Worm (Caenorhabditis elegans): ENCODE results near the gene T09F5.20.

The T09F5.20 gene

ce11 chrV:15147776-15148175 is at the start of gene T09F5.20:
Gene T09F5.20, minus strand, starts transcription at chrV:15147876.
- TF ChIP-seq tbx-37 (GFP tag; conservative IDR thresholded peaks at IDR 0.05) (no peak), ama-1 (optimal IDR thresholded peaks at IDR 0.05) (no peak), sea-1 (GFP tag; conservative IDR thresholded peaks at IDR 0.05) (no peak), scrt-1 (GFP tag; IDR thresholded peaks at IDR 0.05) (no peak), ceh-13 (GFP tag; optimal IDR thresholded peaks at IDR 0.05) (no peak), F13C5.2 (tag; optimal IDR thresholded peaks at IDR 0.05) (no peak), hmg-4 (GFP tag; optimal IDR thresholded peaks at IDR 0.05) (no peak)

ce11 chrV:15193909-15194308 is 46.2 kb upstream of the T09F5.20 start, which contains the start of gene Y75B12B.13:
Gene Y75B12B.13, minus strand, starts transcription at chrV:15194009.
- TF ChIP-seq tra-4 (tag; optimal IDR thresholded peaks at IDR 0.05) (no peak), hmbx-1 (tag; optimal IDR thresholded peaks at IDR 0.05) (no peak)

DNA sequence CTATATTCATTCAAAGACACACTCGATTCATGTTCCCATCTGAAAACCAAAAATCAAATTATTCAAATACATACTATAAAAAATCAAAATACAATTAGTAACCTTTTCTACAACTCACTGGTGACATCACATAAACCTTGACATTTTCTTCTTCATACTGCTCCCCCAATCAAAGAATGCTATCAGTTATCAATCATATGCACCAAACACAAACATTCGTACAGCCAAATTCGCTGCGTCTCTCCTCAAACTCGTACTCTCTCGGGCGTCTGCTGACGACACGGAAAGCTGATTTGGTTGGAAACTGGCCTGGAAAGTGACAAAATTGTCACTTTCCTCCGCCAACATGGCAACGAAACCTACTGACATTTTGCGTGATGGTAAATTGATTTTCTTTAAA is 44.7 kb upstream of the T09F5.20 start, which contains the start of gene plc-2:
plc-2 (plus strand) TSS at position 196 of the 400 bp plus-strand sequence.
- TF ChIP-seq flt-1 (GFP tag; IDR thresholded peaks at IDR 0.05) (no peak), ets-7 (tag; optimal IDR thresholded peaks at IDR 0.05) (no peak), tbx-11 (GFP tag; IDR thresholded peaks at IDR 0.05) (no peak), tbx-37 (GFP tag; conservative IDR thresholded peaks at IDR 0.05) (no peak), scrt-1 (GFP tag; IDR thresholded peaks at IDR 0.05) (no peak), tra-4 (tag; optimal IDR thresholded peaks at IDR 0.05) (no peak)

ce11 chrV:15191971-15192370 is 44.3 kb upstream of the T09F5.20 start:
- TF ChIP-seq ets-7 (tag; optimal IDR thresholded peaks at IDR 0.05) (no peak), ama-1 (optimal IDR thresholded peaks at IDR 0.05) (no peak), tbx-11 (GFP tag; IDR thresholded peaks at IDR 0.05) (no peak), B0310.2 (tag; optimal IDR thresholded peaks at IDR 0.05) (no peak), ceh-13 (GFP tag; optimal IDR thresholded peaks at IDR 0.05) (no peak), tbx-37 (GFP tag; conservative IDR thresholded peaks at IDR 0.05) (no peak), scrt-1 (GFP tag; IDR thresholded peaks at IDR 0.05) (no peak), pes-1 (GFP tag; IDR thresholded peaks at IDR 0.05) (no peak), tra-4 (tag; optimal IDR thresholded peaks at IDR 0.05) (no peak), sea-1 (GFP tag; conservative IDR thresholded peaks at IDR 0.05) (no peak), ceh-36 (tag; optimal IDR thresholded peaks at IDR 0.05) (no peak), flt-1 (GFP tag; IDR thresholded peaks at IDR 0.05) (no peak), hnd-1 (tag; optimal IDR thresholded peaks at IDR 0.05) (no peak), hmbx-1 (tag; optimal IDR thresholded peaks at IDR 0.05) (no peak)

DNA sequence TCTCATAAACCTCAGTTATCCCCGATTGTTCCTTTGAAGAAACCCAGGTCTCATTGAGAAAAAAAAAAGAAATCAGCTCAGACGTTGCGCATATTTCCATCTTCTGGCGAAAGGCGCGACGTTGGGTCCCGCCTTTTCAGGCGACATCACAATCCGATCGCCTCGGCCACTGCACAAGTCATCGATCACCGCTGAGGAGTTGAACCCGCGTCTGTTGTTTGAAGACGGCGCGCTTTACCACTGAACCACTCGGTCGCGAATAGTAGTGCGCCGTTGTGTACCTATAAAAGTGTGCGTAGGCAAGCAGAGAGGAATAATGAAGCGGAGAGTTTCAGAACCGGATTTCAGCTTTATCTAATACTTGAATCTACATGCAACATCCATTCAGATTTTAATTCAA is 43.2 kb upstream of the T09F5.20 start, which contains the start of gene Y75B12B.11:
Y75B12B.11 (plus strand) TSS at position 394 of the 400 bp plus-strand sequence.
- TF ChIP-seq hnd-1 (tag; optimal IDR thresholded peaks at IDR 0.05) (peak; percentile 76), scrt-1 (GFP tag; IDR thresholded peaks at IDR 0.05) (peak; percentile 93), tra-4 (tag; optimal IDR thresholded peaks at IDR 0.05) (peak; percentile 87), ets-7 (tag; optimal IDR thresholded peaks at IDR 0.05) (peak; percentile 88), sea-1 (GFP tag; conservative IDR thresholded peaks at IDR 0.05) (peak; percentile 94), pes-1 (GFP tag; IDR thresholded peaks at IDR 0.05) (peak; percentile 94), flt-1 (GFP tag; IDR thresholded peaks at IDR 0.05) (peak; percentile 91), ceh-36 (tag; optimal IDR thresholded peaks at IDR 0.05) (peak; percentile 85), ama-1 (optimal IDR thresholded peaks at IDR 0.05) (peak; percentile 48), hmbx-1 (tag; optimal IDR thresholded peaks at IDR 0.05) (peak; percentile 67), hmg-4 (GFP tag; optimal IDR thresholded peaks at IDR 0.05) (peak; percentile 97), tbx-11 (GFP tag; IDR thresholded peaks at IDR 0.05) (peak; percentile 91), B0310.2 (tag; optimal IDR thresholded peaks at IDR 0.05) (peak; percentile 92), ceh-13 (GFP tag; optimal IDR thresholded peaks at IDR 0.05) (peak; percentile 89), aly-1 (tag; optimal IDR thresholded peaks at IDR 0.05) (peak; percentile 96), tbx-37 (GFP tag; conservative IDR thresholded peaks at IDR 0.05) (peak; percentile 80), F13C5.2 (tag; optimal IDR thresholded peaks at IDR 0.05) (peak; percentile 97)

DNA sequence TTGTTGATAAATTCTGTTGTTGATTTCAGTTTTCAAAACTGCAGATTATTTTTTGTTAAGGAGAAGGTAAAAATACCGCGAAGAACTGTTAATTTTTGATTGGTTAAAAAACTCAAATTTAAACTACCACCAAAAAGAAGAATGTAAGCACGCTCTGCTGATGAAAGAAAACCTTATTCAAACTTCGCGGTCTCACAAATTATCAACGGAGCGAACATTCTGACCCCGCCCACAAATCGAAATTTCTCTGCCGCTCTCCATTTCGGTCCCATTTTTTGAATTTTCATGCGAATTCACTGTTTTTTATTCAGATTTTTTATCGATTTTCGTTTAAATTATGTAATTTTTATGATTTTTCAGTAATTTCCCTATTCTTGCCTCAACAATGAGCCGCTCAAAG is 41.9 kb upstream of the T09F5.20 start, which contains the start of gene cyn-3:
cyn-3 (plus strand) TSS at position 361 of the 400 bp plus-strand sequence.
- TF ChIP-seq sea-1 (GFP tag; conservative IDR thresholded peaks at IDR 0.05) (no peak), B0310.2 (tag; optimal IDR thresholded peaks at IDR 0.05) (no peak), hmg-4 (GFP tag; optimal IDR thresholded peaks at IDR 0.05) (no peak), flt-1 (GFP tag; IDR thresholded peaks at IDR 0.05) (no peak), tbx-37 (GFP tag; conservative IDR thresholded peaks at IDR 0.05) (no peak), pes-1 (GFP tag; IDR thresholded peaks at IDR 0.05) (no peak), hmbx-1 (tag; optimal IDR thresholded peaks at IDR 0.05) (no peak), ets-7 (tag; optimal IDR thresholded peaks at IDR 0.05) (no peak), tra-4 (tag; optimal IDR thresholded peaks at IDR 0.05) (no peak), ama-1 (optimal IDR thresholded peaks at IDR 0.05) (no peak), ceh-36 (tag; optimal IDR thresholded peaks at IDR 0.05) (no peak), ceh-13 (GFP tag; optimal IDR thresholded peaks at IDR 0.05) (no peak)

ce11 chrV:15187083-15188057 is 39.7 kb upstream of the T09F5.20 start, which contains the start of the genes cyn-7 and bath-36:
Gene cyn-7, minus strand, starts transcription at chrV:15187378.
Gene bath-36, plus strand, starts transcription at chrV:15187888.
- TF ChIP-seq flt-1 (GFP tag; IDR thresholded peaks at IDR 0.05) = no peak
- TF ChIP-seq hnd-1 (tag; optimal IDR thresholded peaks at IDR 0.05) = no peak
- TF ChIP-seq tbx-37 (GFP tag; conservative IDR thresholded peaks at IDR 0.05) = no peak
- no peak for TF ChIP-seq aly-1 (tag; optimal IDR thresholded peaks at IDR 0.05)
- TF ChIP-seq tra-4 (tag; optimal IDR thresholded peaks at IDR 0.05) = no peak
- TF ChIP-seq B0310.2 (tag; optimal IDR thresholded peaks at IDR 0.05) = no peak
- TF ChIP-seq sea-1 (GFP tag; conservative IDR thresholded peaks at IDR 0.05) = no peak
- TF ChIP-seq hmbx-1 (tag; optimal IDR thresholded peaks at IDR 0.05) = no peak
- no peak for TF ChIP-seq ceh-13 (GFP tag; optimal IDR thresholded peaks at IDR 0.05)
- TF ChIP-seq ceh-36 (tag; optimal IDR thresholded peaks at IDR 0.05) = no peak
- TF ChIP-seq hmg-4 (GFP tag; optimal IDR thresholded peaks at IDR 0.05) = no peak
- TF ChIP-seq F13C5.2 (tag; optimal IDR thresholded peaks at IDR 0.05) = no peak
- no peak for TF ChIP-seq pes-1 (GFP tag; IDR thresholded peaks at IDR 0.05)
- TF ChIP-seq scrt-1 (GFP tag; IDR thresholded peaks at IDR 0.05) = no peak
- no peak for TF ChIP-seq tbx-11 (GFP tag; IDR thresholded peaks at IDR 0.05)
- no peak for TF ChIP-seq ama-1 (optimal IDR thresholded peaks at IDR 0.05)
- no peak for TF ChIP-seq ets-7 (tag; optimal IDR thresholded peaks at IDR 0.05)
